Worm (Caenorhabditis elegans): ENCODE data around the gene srh-239.

- TF ChIP-seq nhr-237 (tag; optimal IDR thresholded peaks at IDR 0.05) (no peak), unc-39 (tag; optimal IDR thresholded peaks at IDR 0.05) (no peak), lin-39 (tag; optimal IDR thresholded peaks at IDR 0.05) (no peak), tbx-2 (tag; optimal IDR thresholded peaks at IDR 0.05) (no peak), egl-27 (tag; optimal IDR thresholded peaks at IDR 0.05) (no peak), jun-1 (tag; optimal IDR thresholded peaks at IDR 0.05) (no peak), nhr-12 (tag; optimal IDR thresholded peaks at IDR 0.05) (no peak), elt-3 (tag; optimal IDR thresholded peaks at IDR 0.05) (no peak), fos-1 (tag; optimal IDR thresholded peaks at IDR 0.05) (no peak)
These were observed 40.7 kb upstream of the srh-239 start, which contains the start of gene srh-258 for ce11 chrV:15404859-15405258.

Measured in whole organism, L3 larva.